Fruit fly (Drosophila melanogaster): Measurements from ENCODE around the gene Gba1b.

The Gba1b gene

dm6 chr3R:23679911-23680336, 24.7 kb upstream of the Gba1b start, which contains the start of gene eIF3d1 (continued):
- TF ChIP-seq ash1 (GFP tag; optimal IDR thresholded peaks at IDR 0.05) (no peak), Poxn (GFP tag; IDR thresholded peaks at IDR 0.05) (no peak), Nf-YB (GFP tag; optimal IDR thresholded peaks at IDR 0.05) (no peak), Xrp1 (GFP tag; IDR thresholded peaks at IDR 0.05) (no peak), CG18476 (GFP tag; optimal IDR thresholded peaks at IDR 0.05) (no peak), repo (GFP tag; optimal IDR thresholded peaks at IDR 0.05) (no peak), Bgb (GFP tag; IDR thresholded peaks at IDR 0.05; ENCODE audit: partially characterized antibody) (peak; percentile 21; the same call in 1 of the 2 replicates), HHEX (GFP tag; optimal IDR thresholded peaks at IDR 0.05) (no peak), zen2 (GFP tag; IDR thresholded peaks at IDR 0.05; ENCODE audit: partially characterized antibody) (no peak), CG32532 (GFP tag; IDR thresholded peaks at IDR 0.05) (no peak), CG10431 (GFP tag; optimal IDR thresholded peaks at IDR 0.05) (no peak), Nf-YC (tag; optimal IDR thresholded peaks at IDR 0.05) (no peak), CG8359 (GFP tag; optimal IDR thresholded peaks at IDR 0.05; ENCODE audit: borderline replicate concordance) (no peak), Max (GFP tag; optimal IDR thresholded peaks at IDR 0.05) (peak; percentile 84), seq (GFP tag; IDR thresholded peaks at IDR 0.05) (no peak), jing (GFP tag; optimal IDR thresholded peaks at IDR 0.05) (no peak), Asciz (GFP tag; optimal IDR thresholded peaks at IDR 0.05) (no peak), lov (optimal IDR thresholded peaks at IDR 0.05) (no peak), lov (GFP tag; IDR thresholded peaks at IDR 0.05) (no peak), ssp (GFP tag; IDR thresholded peaks at IDR 0.05) (no peak), bcd (GFP tag; optimal IDR thresholded peaks at IDR 0.05) (peak; percentile 19), Atf3 (GFP tag; optimal IDR thresholded peaks at IDR 0.05) (no peak), oc (tag; optimal IDR thresholded peaks at IDR 0.05) (no peak), rib (GFP tag; IDR thresholded peaks at IDR 0.05) (peak; percentile 84), bigmax (GFP tag; optimal IDR thresholded peaks at IDR 0.05) (peak; percentile 94), Sry-δ (GFP tag; optimal IDR thresholded peaks at IDR 0.05) (peak; percentile 48), z (GFP tag; IDR thresholded peaks at IDR 0.05) (no peak), CG1233 (GFP tag; optimal IDR thresholded peaks at IDR 0.05) (no peak), CG6813 (GFP tag; optimal IDR thresholded peaks at IDR 0.05) (no peak), sna (GFP tag; IDR thresholded peaks at IDR 0.05; ENCODE audit: partially characterized antibody) (no peak), abd-A (tag; optimal IDR thresholded peaks at IDR 0.05) (no peak), CG13296 (GFP tag; optimal IDR thresholded peaks at IDR 0.05) (no peak), Gsc (GFP tag; IDR thresholded peaks at IDR 0.05) (no peak), knrl (GFP tag; IDR thresholded peaks at IDR 0.05; ENCODE audit: partially characterized antibody) (peak; percentile 32; the same call in 1 of the 3 replicates), CG15479 (GFP tag; optimal IDR thresholded peaks at IDR 0.05) (no peak), CG15696 (tag; optimal IDR thresholded peaks at IDR 0.05) (no peak), CG16813 (GFP tag; IDR thresholded peaks at IDR 0.05; ENCODE audit: partially characterized antibody) (0 out of 3 replicates have a peak, but pooled peaks have one; percentile 34), CG9727 (GFP tag; optimal IDR thresholded peaks at IDR 0.05) (no peak), Ssrp (tag; optimal IDR thresholded peaks at IDR 0.05) (no peak), CG7987 (GFP tag; optimal IDR thresholded peaks at IDR 0.05) (no peak), CG10267 (tag; optimal IDR thresholded peaks at IDR 0.05) (peak; percentile 58), PHDP (tag; optimal IDR thresholded peaks at IDR 0.05) (no peak), dysf (GFP tag; IDR thresholded peaks at IDR 0.05) (no peak), CG10654 (GFP tag; optimal IDR thresholded peaks at IDR 0.05) (peak; percentile 3), crc (GFP tag; optimal IDR thresholded peaks at IDR 0.05) (no peak), jigr1 (GFP tag; IDR thresholded peaks at IDR 0.05) (no peak), CG2889 (GFP tag; IDR thresholded peaks at IDR 0.05) (no peak), jumu (GFP tag; optimal IDR thresholded peaks at IDR 0.05) (no peak), E2f2 (GFP tag; IDR thresholded peaks at IDR 0.05) (peak; percentile 99), Adf1 (GFP tag; IDR thresholded peaks at IDR 0.05) (no peak), cato (GFP tag; optimal IDR thresholded peaks at IDR 0.05; ENCODE audit: borderline replicate concordance) (no peak)
